Fruit fly (Drosophila melanogaster) whole organism, embryonic: ENCODE data around the gene Drs.

ENCODE experiments used
- Abd-B ChIP-seq: fragments of 200-800 bp; sonication (Bioruptor generic); optimal IDR thresholded peaks from 2 replicates; lab custom pipeline; 2018; ENCODE audit warnings: missing biosample characterization, mild to moderate bottlenecking, missing genetic modification characterization, moderate library complexity
- Adf1 ChIP-seq: fragments of 200-800 bp; sonication (Bioruptor generic); IDR thresholded peaks from 2 replicates; pipeline ENCODE4 v1.3.6; 2022; ENCODE audit warnings: missing biosample characterization, missing genetic modification characterization
- Blimp-1 ChIP-seq: fragments of 200-800 bp; sonication (Bioruptor generic); optimal IDR thresholded peaks from 3 replicates; lab custom pipeline; 2018; ENCODE audit warnings: missing biosample characterization, missing genetic modification characterization, mild to moderate bottlenecking, moderate library complexity, missing genetic modification reagents
- Bteb2 ChIP-seq: fragments of 200-800 bp; sonication (Bioruptor generic); optimal IDR thresholded peaks from 2 replicates; lab custom pipeline; 2016; ENCODE audit warnings: missing biosample characterization, missing genetic modification characterization
- CG12744 ChIP-seq: fragments of 200-800 bp; sonication (Bioruptor generic); optimal IDR thresholded peaks from 2 replicates; lab custom pipeline; 2016; ENCODE audit warnings: missing biosample characterization, missing genetic modification characterization
- CG12942 ChIP-seq: fragments of 200-800 bp; sonication (Bioruptor generic); optimal IDR thresholded peaks from 3 replicates; lab custom pipeline; 2016; ENCODE audit warnings: missing biosample characterization, missing genetic modification characterization
- CG18262 ChIP-seq: fragments of 200-800 bp; optimal IDR thresholded peaks from 3 replicates; lab custom pipeline; 2019; ENCODE audit warnings: missing biosample characterization, mild to moderate bottlenecking, missing genetic modification characterization, moderate library complexity
- CG18619 ChIP-seq: fragments of 200-800 bp; sonication (Bioruptor generic); optimal IDR thresholded peaks from 3 replicates; lab custom pipeline; 2017; ENCODE audit warnings: missing biosample characterization, mild to moderate bottlenecking, missing genetic modification characterization
- CG2875 ChIP-seq: fragments of 200-800 bp; sonication (Bioruptor generic); optimal IDR thresholded peaks from 2 replicates; lab custom pipeline; 2017; ENCODE audit warnings: missing biosample characterization, mild to moderate bottlenecking, missing genetic modification characterization, missing genetic modification reagents
- CG30403 ChIP-seq: fragments of 200-800 bp; sonication (Bioruptor generic); optimal IDR thresholded peaks from 3 replicates; lab custom pipeline; 2016; ENCODE audit warnings: missing biosample characterization, missing genetic modification characterization
- CG33213 ChIP-seq: fragments of 200-800 bp; sonication (Bioruptor generic); optimal IDR thresholded peaks from 3 replicates; lab custom pipeline; 2016; ENCODE audit warnings: missing biosample characterization, missing genetic modification characterization
- CG3847 ChIP-seq: fragments of 200-800 bp; sonication (Bioruptor generic); IDR thresholded peaks from 2 replicates; pipeline ENCODE4 v1.3.6; 2022; ENCODE audit warnings: missing biosample characterization, missing genetic modification characterization
- CG8944 ChIP-seq: fragments of 200-800 bp; sonication (Bioruptor generic); optimal IDR thresholded peaks from 3 replicates; lab custom pipeline; 2016; ENCODE audit warnings: missing biosample characterization, missing genetic modification characterization
- Dbx ChIP-seq: fragments of 200-800 bp; sonication (Bioruptor generic); IDR thresholded peaks from 3 replicates; pipeline ENCODE4 v1.3.6; 2022; ENCODE audit warnings: missing biosample characterization, missing genetic modification characterization
- Ets97D ChIP-seq: fragments of 200-800 bp; sonication (Bioruptor generic); optimal IDR thresholded peaks from 3 replicates; lab custom pipeline; 2016; ENCODE audit warnings: missing biosample characterization, missing genetic modification characterization
- HLH54F ChIP-seq: fragments of 200-800 bp; sonication (Bioruptor generic); optimal IDR thresholded peaks from 3 replicates; lab custom pipeline; 2016; ENCODE audit warnings: missing biosample characterization, missing genetic modification characterization
- Hmx ChIP-seq: fragments of 200-800 bp; sonication (Bioruptor generic); optimal IDR thresholded peaks from 2 replicates; lab custom pipeline; 2016; ENCODE audit warnings: missing biosample characterization, missing genetic modification characterization
- Kr ChIP-seq: fragments of 200-800 bp; sonication (Bioruptor generic); optimal IDR thresholded peaks from 2 replicates; lab custom pipeline; 2017; ENCODE audit warnings: missing biosample characterization, mild to moderate bottlenecking, missing genetic modification characterization
- Side ChIP-seq: fragments of 200-800 bp; sonication (Bioruptor generic); optimal IDR thresholded peaks from 2 replicates; lab custom pipeline; 2016; ENCODE audit warnings: missing biosample characterization, missing genetic modification characterization
- Stat92E ChIP-seq, 3 experiments: fragments of >200 bp in 2 of 3; fragments of 200-800 bp in 1 of 3; sonication (Bioruptor generic) in 1 of 3; optimal IDR thresholded peaks; 2 replicates each; lab custom pipeline; 2017 to 2019; ENCODE audit warnings: missing biosample characterization in 3 of 3, missing genetic modification characterization in 3 of 3, mild to moderate bottlenecking in 1 of 3, moderate library complexity in 1 of 3
- al ChIP-seq: fragments of 200-800 bp; sonication (Bioruptor generic); IDR thresholded peaks from 2 replicates; pipeline ENCODE4 v1.3.6; 2022; ENCODE audit warnings: missing biosample characterization, missing genetic modification characterization
- az2 ChIP-seq: fragments of 200-800 bp; sonication (Bioruptor generic); optimal IDR thresholded peaks from 3 replicates; lab custom pipeline; 2016; ENCODE audit warnings: missing biosample characterization, missing genetic modification characterization
- bcd ChIP-seq: fragments of 200-800 bp; sonication (Bioruptor generic); optimal IDR thresholded peaks from 2 replicates; lab custom pipeline; 2017; ENCODE audit warnings: missing biosample characterization, mild to moderate bottlenecking, missing genetic modification characterization
- dmrt11E ChIP-seq: fragments of 200-800 bp; sonication (Bioruptor generic); optimal IDR thresholded peaks from 3 replicates; lab custom pipeline; 2018; ENCODE audit warnings: missing biosample characterization, mild to moderate bottlenecking, missing genetic modification characterization, moderate library complexity
- dpn ChIP-seq, 2 experiments: fragments of 200-800 bp; sonication (Bioruptor generic); optimal IDR thresholded peaks; 3 replicates each; lab custom pipeline; 2016; ENCODE audit warnings: missing biosample characterization in 2 of 2, missing genetic modification characterization in 2 of 2
- gcm ChIP-seq: fragments of 200-800 bp; sonication (Bioruptor generic); optimal IDR thresholded peaks from 2 replicates; lab custom pipeline; 2019; ENCODE audit warnings: missing biosample characterization, mild to moderate bottlenecking, missing genetic modification characterization, moderate library complexity
- grau ChIP-seq: fragments of 200-800 bp; optimal IDR thresholded peaks from 3 replicates; lab custom pipeline; 2019; ENCODE audit warnings: missing biosample characterization, mild to moderate bottlenecking, missing genetic modification characterization, moderate library complexity
- ham ChIP-seq: fragments of 200-800 bp; sonication (Bioruptor generic); IDR thresholded peaks from 2 replicates; pipeline ENCODE4 v1.3.6; 2022; ENCODE audit warnings: missing biosample characterization, missing genetic modification characterization
- hbn ChIP-seq: fragments of 200-800 bp; sonication (Bioruptor generic); IDR thresholded peaks from 2 replicates; pipeline ENCODE4 v1.3.6; 2022; ENCODE audit warnings: missing biosample characterization, missing genetic modification characterization; ENCODE audit not compliant: partially characterized antibody
- ind ChIP-seq: fragments of 200-800 bp; sonication (Bioruptor generic); optimal IDR thresholded peaks from 3 replicates; lab custom pipeline; 2016; ENCODE audit warnings: missing biosample characterization, missing genetic modification characterization
- kah ChIP-seq: fragments of 200-800 bp; sonication (Bioruptor generic); optimal IDR thresholded peaks from 2 replicates; lab custom pipeline; 2018; ENCODE audit warnings: missing biosample characterization, mild to moderate bottlenecking, missing genetic modification characterization
- lilli ChIP-seq: fragments of 200-800 bp; sonication (Bioruptor generic); optimal IDR thresholded peaks from 3 replicates; lab custom pipeline; 2016; ENCODE audit warnings: missing biosample characterization, missing genetic modification characterization
- mam ChIP-seq: fragments of 200-800 bp; sonication (Bioruptor generic); optimal IDR thresholded peaks from 3 replicates; lab custom pipeline; 2016; ENCODE audit warnings: missing biosample characterization, missing genetic modification characterization
- nmo ChIP-seq: fragments of 200-800 bp; sonication (Bioruptor generic); optimal IDR thresholded peaks from 2 replicates; lab custom pipeline; 2018; ENCODE audit warnings: missing biosample characterization, mild to moderate bottlenecking, missing genetic modification characterization, moderate library complexity
- pnt ChIP-seq: fragments of 200-800 bp; sonication (Bioruptor generic); optimal IDR thresholded peaks from 3 replicates; lab custom pipeline; 2016; ENCODE audit warnings: missing biosample characterization, missing genetic modification characterization
- psq ChIP-seq: fragments of 200-800 bp; sonication (Bioruptor generic); optimal IDR thresholded peaks from 2 replicates; lab custom pipeline; 2017; ENCODE audit warnings: missing biosample characterization, missing genetic modification characterization
- tna ChIP-seq: fragments of 200-800 bp; sonication (Bioruptor generic); IDR thresholded peaks from 2 replicates; pipeline ENCODE4 v1.3.6; 2022; ENCODE audit warnings: missing biosample characterization, missing genetic modification characterization; ENCODE audit not compliant: partially characterized antibody
- ttk ChIP-seq: fragments of 200-800 bp; sonication (Bioruptor generic); IDR thresholded peaks from 2 replicates; pipeline ENCODE4 v2.1.2; 2022; ENCODE audit warnings: missing biosample characterization, missing genetic modification characterization
- unpg ChIP-seq: fragments of 200-800 bp; sonication (Bioruptor generic); optimal IDR thresholded peaks from 3 replicates; lab custom pipeline; 2018; ENCODE audit warnings: missing biosample characterization, mild to moderate bottlenecking, missing genetic modification characterization, moderate library complexity
- zen2 ChIP-seq: fragments of 200-800 bp; sonication (Bioruptor generic); IDR thresholded peaks from 3 replicates; pipeline ENCODE4 v1.3.6; 2022; ENCODE audit warnings: missing biosample characterization, missing genetic modification characterization; ENCODE audit not compliant: partially characterized antibody

Gene Drs

dm6 chr3L:3325925-3326903 is 43.1 kb upstream of the Drs start, which contains the start of gene Gtpx (continued):
- TF ChIP-seq nmo (peak; percentile 76), Stat92E (GFP tag; optimal IDR thresholded peaks at IDR 0.05; lab: Kevin White, UChicago) (no peak), Abd-B (GFP tag; lab: Kevin White, UChicago) (peak; percentile 76), CG12744 (GFP tag; lab: Kevin White, UChicago) (peak; percentile 7), unpg (GFP tag; lab: Kevin White, UChicago) (no peak), az2 (GFP tag; lab: Kevin White, UChicago) (peak; percentile 30), Kr (no peak), CG12942 (no peak), psq (GFP tag; lab: Kevin White, UChicago) (no peak), tna (no peak), hbn (GFP tag; lab: Robert Waterston, UW) (no peak), HLH54F (peak; percentile 43), CG33213 (GFP tag; lab: Kevin White, UChicago) (peak; percentile 42), dpn (GFP tag; optimal IDR thresholded peaks at IDR 0.05; lab: Kevin White, UChicago) (peak; percentile 27 to 57), ttk (GFP tag; lab: Robert Waterston, UW) (no peak), Blimp-1 (peak; percentile 37), Ets97D (GFP tag; lab: Kevin White, UChicago) (peak; percentile 77), kah (no peak), bcd (peak; percentile 35), CG18619 (GFP tag; lab: Kevin White, UChicago) (peak; percentile 46), ind (GFP tag; lab: Kevin White, UChicago) (peak; percentile 19), CG18262 (tag; lab: Kevin White, UChicago) (no peak), Hmx (GFP tag; lab: Kevin White, UChicago) (no peak), zen2 (GFP tag; lab: Robert Waterston, UW) (no peak), CG8944 (GFP tag; lab: Kevin White, UChicago) (no peak), Adf1 (GFP tag; lab: Robert Waterston, UW) (0 out of 2 replicates have a peak, but pooled peaks have one; percentile 16), Side (GFP tag; lab: Kevin White, UChicago) (peak; percentile 48), ham (GFP tag; lab: Robert Waterston, UW) (no peak), gcm (GFP tag; lab: Kevin White, UChicago) (no peak), dmrt11E (tag; lab: Kevin White, UChicago) (peak; percentile 8), grau (peak; percentile 61), CG2875 (GFP tag; lab: Kevin White, UChicago) (no peak), Dbx (GFP tag; lab: Robert Waterston, UW) (no peak), pnt (GFP tag; lab: Kevin White, UChicago) (peak; percentile 22), CG30403 (GFP tag; lab: Kevin White, UChicago) (peak; percentile 62), mam (GFP tag; lab: Kevin White, UChicago) (peak; percentile 63), CG3847 (GFP tag; lab: Robert Waterston, UW) (peak; percentile 84), lilli (peak; percentile 66), al (GFP tag; lab: Robert Waterston, UW) (no peak), Bteb2 (GFP tag; lab: Kevin White, UChicago) (peak; percentile 48)
